Worm (Caenorhabditis elegans): ENCODE data around the gene mtch-1.
A peak's percentile ranks its signal among the peaks of the same experiment; 100 is the strongest.
"Not testable (repeated sequence)": the region's sequence is repeated elsewhere in the genome, so short reads cannot be mapped to it uniquely, and the experiment has no call there.

mtch-1 gene

ce11 chrII:7370195-7370594 is 3.8 kb downstream of the mtch-1 start, which contains the start of gene F43E2.11:
F43E2.11 (minus strand) TSS chrII:7370295.
- not testable (repeated sequence) for TF ChIP-seq aly-1 (tag; optimal IDR thresholded peaks at IDR 0.05); tbx-11 (GFP tag; IDR thresholded peaks at IDR 0.05); F13C5.2 (tag; optimal IDR thresholded peaks at IDR 0.05)

- TF ChIP-seq tbx-11 (GFP tag; IDR thresholded peaks at IDR 0.05), result no peak
- TF ChIP-seq ama-1 (optimal IDR thresholded peaks at IDR 0.05), result no peak
- TF ChIP-seq tbx-37 (GFP tag; conservative IDR thresholded peaks at IDR 0.05), result no peak
- TF ChIP-seq tra-4 (tag; optimal IDR thresholded peaks at IDR 0.05), result no peak
- TF ChIP-seq ets-7 (tag; optimal IDR thresholded peaks at IDR 0.05), result no peak
- no peak for TF ChIP-seq F13C5.2 (tag; optimal IDR thresholded peaks at IDR 0.05)
- no peak for TF ChIP-seq aly-1 (tag; optimal IDR thresholded peaks at IDR 0.05)
- TF ChIP-seq flt-1 (GFP tag; IDR thresholded peaks at IDR 0.05), result no peak
- no peak for TF ChIP-seq ceh-13 (GFP tag; optimal IDR thresholded peaks at IDR 0.05)
- TF ChIP-seq sea-1 (GFP tag; conservative IDR thresholded peaks at IDR 0.05), result no peak
- TF ChIP-seq hmbx-1 (tag; optimal IDR thresholded peaks at IDR 0.05), result no peak
Observed at ce11 chrII:7368761-7369160, 5.2 kb downstream of the mtch-1 start, which contains the start of gene F43E2.6. F43E2.6 (minus strand) TSS chrII:7368861.

- TF ChIP-seq scrt-1 (GFP tag; IDR thresholded peaks at IDR 0.05), result no peak
Observed at ce11 chrII:7363990-7364455, 9.9 kb downstream of the mtch-1 start, which contains the start of gene msra-1. msra-1 (minus strand) TSS chrII:7364040.

ce11 chrII:7358489-7358943 is 15.4 kb downstream of the mtch-1 start, which contains the start of gene insc-1:
insc-1 (plus strand) TSS chrII:7358893.
- TF ChIP-seq scrt-1 (GFP tag; IDR thresholded peaks at IDR 0.05), result no peak
- no peak for TF ChIP-seq ceh-36 (tag; optimal IDR thresholded peaks at IDR 0.05)
- no peak for TF ChIP-seq B0310.2 (tag; optimal IDR thresholded peaks at IDR 0.05)
- no peak for TF ChIP-seq hnd-1 (tag; optimal IDR thresholded peaks at IDR 0.05)
- TF ChIP-seq tra-4 (tag; optimal IDR thresholded peaks at IDR 0.05), result no peak
- TF ChIP-seq flt-1 (GFP tag; IDR thresholded peaks at IDR 0.05), result no peak
- no peak for TF ChIP-seq aly-1 (tag; optimal IDR thresholded peaks at IDR 0.05)
- TF ChIP-seq sea-1 (GFP tag; conservative IDR thresholded peaks at IDR 0.05), result no peak
- TF ChIP-seq ama-1 (optimal IDR thresholded peaks at IDR 0.05), result no peak
- no peak for TF ChIP-seq pes-1 (GFP tag; IDR thresholded peaks at IDR 0.05)
- no peak for TF ChIP-seq tbx-37 (GFP tag; conservative IDR thresholded peaks at IDR 0.05)
- TF ChIP-seq tbx-11 (GFP tag; IDR thresholded peaks at IDR 0.05), result no peak

ce11 chrII:7357176-7357575 is 16.8 kb downstream of the mtch-1 start:
- no peak for TF ChIP-seq aly-1 (tag; optimal IDR thresholded peaks at IDR 0.05)

ce11 chrII:7356773-7357172 is 17.2 kb downstream of the mtch-1 start:
- no peak for TF ChIP-seq tbx-11 (GFP tag; IDR thresholded peaks at IDR 0.05)
- no peak for TF ChIP-seq flt-1 (GFP tag; IDR thresholded peaks at IDR 0.05)
- TF ChIP-seq sea-1 (GFP tag; conservative IDR thresholded peaks at IDR 0.05), result no peak
- no peak for TF ChIP-seq tbx-37 (GFP tag; conservative IDR thresholded peaks at IDR 0.05)
- no peak for TF ChIP-seq ceh-13 (GFP tag; optimal IDR thresholded peaks at IDR 0.05)
- no peak for TF ChIP-seq ets-7 (tag; optimal IDR thresholded peaks at IDR 0.05)
- no peak for TF ChIP-seq tra-4 (tag; optimal IDR thresholded peaks at IDR 0.05)
- no peak for TF ChIP-seq B0310.2 (tag; optimal IDR thresholded peaks at IDR 0.05)
- no peak for TF ChIP-seq ceh-36 (tag; optimal IDR thresholded peaks at IDR 0.05)
- TF ChIP-seq scrt-1 (GFP tag; IDR thresholded peaks at IDR 0.05), result no peak
- TF ChIP-seq pes-1 (GFP tag; IDR thresholded peaks at IDR 0.05), result no peak
- TF ChIP-seq hmg-4 (GFP tag; optimal IDR thresholded peaks at IDR 0.05), result no peak
- TF ChIP-seq F13C5.2 (tag; optimal IDR thresholded peaks at IDR 0.05), result no peak
- no peak for TF ChIP-seq ama-1 (optimal IDR thresholded peaks at IDR 0.05)
- TF ChIP-seq hnd-1 (tag; optimal IDR thresholded peaks at IDR 0.05), result no peak
- no peak for TF ChIP-seq aly-1 (tag; optimal IDR thresholded peaks at IDR 0.05)
- TF ChIP-seq hmbx-1 (tag; optimal IDR thresholded peaks at IDR 0.05), result no peak

ce11 chrII:7356326-7356725 is 17.6 kb downstream of the mtch-1 start, which contains the start of gene haf-2:
haf-2 (minus strand) TSS chrII:7356426.
- TF ChIP-seq B0310.2 (tag; optimal IDR thresholded peaks at IDR 0.05), result no peak
- no peak for TF ChIP-seq ama-1 (optimal IDR thresholded peaks at IDR 0.05)
- TF ChIP-seq F13C5.2 (tag; optimal IDR thresholded peaks at IDR 0.05), result no peak
- no peak for TF ChIP-seq ceh-13 (GFP tag; optimal IDR thresholded peaks at IDR 0.05)
- TF ChIP-seq hmbx-1 (tag; optimal IDR thresholded peaks at IDR 0.05), result no peak

ce11 chrII:7353027-7353426 is 20.9 kb downstream of the mtch-1 start:
- TF ChIP-seq ceh-36 (tag; optimal IDR thresholded peaks at IDR 0.05) (peak; percentile 12), flt-1 (GFP tag; IDR thresholded peaks at IDR 0.05) (no peak)

- TF ChIP-seq scrt-1 (GFP tag; IDR thresholded peaks at IDR 0.05) (no peak), hnd-1 (tag; optimal IDR thresholded peaks at IDR 0.05) (no peak), pes-1 (GFP tag; IDR thresholded peaks at IDR 0.05) (no peak), flt-1 (GFP tag; IDR thresholded peaks at IDR 0.05) (no peak), hmg-4 (GFP tag; optimal IDR thresholded peaks at IDR 0.05) (no peak)
Observed at ce11 chrII:7352507-7352906, 21.5 kb downstream of the mtch-1 start, which contains the start of gene hsp-4. hsp-4 (minus strand) TSS chrII:7352645.

Data from whole organism, early embryonic.